Fruit fly (Drosophila melanogaster) whole organism, wandering third instar larva: ENCODE results near the gene siz.

Experiments used
- CG9705 ChIP-seq: fragments of 200-800 bp; sonication (Bioruptor generic); optimal IDR thresholded peaks from 2 replicates; lab custom pipeline; 2018; ENCODE audit warnings: missing biosample characterization, mild to moderate bottlenecking, missing genetic modification characterization
- Dfd ChIP-seq: fragments of >200 bp; optimal IDR thresholded peaks from 2 replicates; lab custom pipeline; 2017; ENCODE audit warnings: missing biosample characterization, missing genetic modification characterization
- Myc ChIP-seq: fragments of >200 bp; optimal IDR thresholded peaks from 2 replicates; lab custom pipeline; 2017
- N ChIP-seq: fragments of >200 bp; optimal IDR thresholded peaks from 2 replicates; lab custom pipeline; 2018; ENCODE audit warnings: missing biosample characterization, missing external identifiers, missing genetic modification characterization
- OdsH ChIP-seq: fragments of 200-800 bp; sonication (Bioruptor generic); optimal IDR thresholded peaks from 2 replicates; lab custom pipeline; 2016; ENCODE audit warnings: missing biosample characterization, mild to moderate bottlenecking, missing genetic modification characterization
- h ChIP-seq: fragments of 200-800 bp; sonication (Bioruptor generic); optimal IDR thresholded peaks from 3 replicates; lab custom pipeline; 2016; ENCODE audit warnings: missing biosample characterization, mild to moderate bottlenecking, missing genetic modification characterization
- lola ChIP-seq: fragments of >200 bp; optimal IDR thresholded peaks from 2 replicates; lab custom pipeline; 2017; ENCODE audit warnings: missing biosample characterization, missing genetic modification characterization
- psq ChIP-seq: fragments of 200-800 bp; sonication (Bioruptor generic); optimal IDR thresholded peaks from 3 replicates; lab custom pipeline; 2017; ENCODE audit warnings: missing biosample characterization, mild to moderate bottlenecking, missing genetic modification characterization, moderate library complexity
- usp ChIP-seq: fragments of >200 bp; optimal IDR thresholded peaks from 2 replicates; lab custom pipeline; 2017; ENCODE audit warnings: missing biosample characterization, missing genetic modification characterization
- woc ChIP-seq: sonication (Bioruptor generic); optimal IDR thresholded peaks from 2 replicates; lab custom pipeline; 2016; ENCODE audit warnings: missing biosample characterization, mild to moderate bottlenecking, missing genetic modification characterization

dm6 chr3L:21044721-21045120, 10.4 kb downstream of the siz start:
- no peak for TF ChIP-seq psq (GFP tag; lab: Kevin White, UChicago)
- TF ChIP-seq CG9705 (GFP tag; lab: Kevin White, UChicago) = no peak
- no peak for TF ChIP-seq OdsH
- TF ChIP-seq h = no peak
- TF ChIP-seq usp (GFP tag; lab: Kevin White, UChicago) = no peak
- no peak for TF ChIP-seq Dfd (GFP tag; lab: Kevin White, UChicago)
- TF ChIP-seq lola (GFP tag; lab: Kevin White, UChicago) = no peak
- no peak for TF ChIP-seq Myc (lab: Kevin White, UChicago)
- no peak for TF ChIP-seq N (GFP tag; lab: Kevin White, UChicago)
- peak; percentile 2 for TF ChIP-seq woc (GFP tag; lab: Kevin White, UChicago)
